Worm (Caenorhabditis elegans) whole organism, young adult: Measurements from ENCODE around the gene T05C1.1.
A peak's percentile ranks its signal among the peaks of the same experiment; 100 is the strongest.

ENCODE experiments used
- B0019.2 ChIP-seq: fragments of 200-800 bp; sonication (Bioruptor generic); conservative IDR thresholded peaks from 2 replicates; pipeline ENCODE4 v1.3.6; 2022; ENCODE audit warnings: missing genetic modification reagents, missing genetic modification characterization, missing compliant biosample characterization
- B0035.1 ChIP-seq: sonication (generic microtip); optimal IDR thresholded peaks from 2 replicates; lab custom pipeline; 2016; ENCODE audit warnings: missing genetic modification characterization, mild to moderate bottlenecking, missing compliant biosample characterization, missing genotype, missing genetic modification reagents
- B0261.1 ChIP-seq: sonication (generic microtip); optimal IDR thresholded peaks from 2 replicates; lab custom pipeline; 2016; ENCODE audit warnings: mild to moderate bottlenecking, missing genetic modification characterization, moderate library complexity, missing compliant biosample characterization
- D2030.7 ChIP-seq: fragments of 200-800 bp; sonication (Bioruptor generic); IDR thresholded peaks from 2 replicates; pipeline ENCODE4 v1.3.6; 2022; ENCODE audit warnings: missing genetic modification reagents, missing genetic modification characterization, missing compliant biosample characterization
- F22D6.2 ChIP-seq: sonication (generic microtip); optimal IDR thresholded peaks from 2 replicates; lab custom pipeline; 2016; ENCODE audit warnings: mild to moderate bottlenecking, missing genetic modification characterization, missing compliant biosample characterization
- F23B12.7 ChIP-seq: sonication (generic microtip); optimal IDR thresholded peaks from 2 replicates; lab custom pipeline; 2017; ENCODE audit warnings: missing genetic modification characterization, mild to moderate bottlenecking, missing compliant biosample characterization, antibody characterized with exemption, moderate library complexity; ENCODE audit not compliant: insufficient read depth
- F33H1.4 ChIP-seq: fragments of 200-800 bp; sonication (Bioruptor generic); IDR thresholded peaks from 2 replicates; pipeline ENCODE4 v1.3.6; 2022; ENCODE audit warnings: missing genetic modification reagents, missing genetic modification characterization, missing compliant biosample characterization
- K11D2.4 ChIP-seq: fragments of 200-800 bp; sonication (Bioruptor generic); IDR thresholded peaks from 2 replicates; pipeline ENCODE4 v1.3.6; 2022; ENCODE audit warnings: missing genetic modification reagents, missing genetic modification characterization, missing compliant biosample characterization
- T26A5.8 ChIP-seq: sonication (generic microtip); optimal IDR thresholded peaks from 2 replicates; lab custom pipeline; 2016; ENCODE audit warnings: missing genetic modification characterization, missing compliant biosample characterization
- Y79H2A.3 ChIP-seq: fragments of 200-800 bp; sonication (Bioruptor generic); conservative IDR thresholded peaks from 2 replicates; pipeline ENCODE4 v1.3.6; 2022; ENCODE audit warnings: missing genetic modification reagents, missing genetic modification characterization, missing compliant biosample characterization
- Y95B8A.8 ChIP-seq: fragments of 200-800 bp; sonication (Bioruptor generic); IDR thresholded peaks from 2 replicates; pipeline ENCODE4 v1.3.6; 2022; ENCODE audit warnings: missing genetic modification reagents, missing genetic modification characterization, missing compliant biosample characterization
- ZK185.1 ChIP-seq: sonication (generic microtip); optimal IDR thresholded peaks from 2 replicates; lab custom pipeline; 2016; ENCODE audit warnings: mild to moderate bottlenecking, missing genetic modification characterization, missing compliant biosample characterization; ENCODE audit not compliant: poor library complexity, severe bottlenecking
- aptf-2 ChIP-seq: fragments of 200-800 bp; sonication (Bioruptor generic); conservative IDR thresholded peaks from 2 replicates; pipeline ENCODE4 v1.3.6; 2022; ENCODE audit warnings: missing genetic modification reagents, missing genetic modification characterization, missing compliant biosample characterization
- athp-1 ChIP-seq: sonication (generic microtip); optimal IDR thresholded peaks from 2 replicates; lab custom pipeline; 2017; ENCODE audit warnings: mild to moderate bottlenecking, missing genetic modification characterization, missing compliant biosample characterization
- attf-3 ChIP-seq: fragments of 200-800 bp; sonication (Bioruptor generic); conservative IDR thresholded peaks from 2 replicates; pipeline ENCODE4 v1.3.6; 2022; ENCODE audit warnings: missing genetic modification reagents, missing genetic modification characterization, missing compliant biosample characterization
- attf-5 ChIP-seq: fragments of 200-800 bp; sonication (Bioruptor generic); optimal IDR thresholded peaks from 2 replicates; lab custom pipeline; 2018; ENCODE audit warnings: mild to moderate bottlenecking, missing genetic modification characterization, missing compliant biosample characterization
- attf-6 ChIP-seq: fragments of 200-800 bp; sonication (Bioruptor generic); IDR thresholded peaks from 2 replicates; pipeline ENCODE4 v1.3.6; 2022; ENCODE audit warnings: missing genetic modification reagents, missing genetic modification characterization, missing compliant biosample characterization
- bed-1 ChIP-seq: fragments of 200-800 bp; sonication (Bioruptor generic); IDR thresholded peaks from 2 replicates; pipeline ENCODE4 v1.3.6; 2022; ENCODE audit warnings: missing genetic modification reagents, missing genetic modification characterization, missing compliant biosample characterization
- ceh-91 ChIP-seq: fragments of 200-800 bp; sonication (Bioruptor generic); IDR thresholded peaks from 2 replicates; pipeline ENCODE4 v1.3.6; 2022; ENCODE audit warnings: missing genetic modification reagents, missing genetic modification characterization, missing compliant biosample characterization
- dox-1 ChIP-seq: fragments of 200-800 bp; sonication (Bioruptor generic); IDR thresholded peaks from 2 replicates; pipeline ENCODE4 v1.3.6; 2022; ENCODE audit warnings: missing genetic modification reagents, missing genetic modification characterization, missing compliant biosample characterization
- efl-1 ChIP-seq: fragments of 150-350 bp; optimal IDR thresholded peaks from 2 replicates; lab custom pipeline; 2014; ENCODE audit warnings: missing biosample characterization, missing genetic modification reagents, missing genetic modification characterization
- ets-4 ChIP-seq: fragments of 200-800 bp; sonication (Bioruptor generic); optimal IDR thresholded peaks from 2 replicates; lab custom pipeline; 2018; ENCODE audit warnings: mild to moderate bottlenecking, missing genetic modification characterization, missing compliant biosample characterization
- fkh-3 ChIP-seq: sonication (generic microtip); optimal IDR thresholded peaks from 2 replicates; lab custom pipeline; 2016; ENCODE audit warnings: mild to moderate bottlenecking, missing genetic modification characterization, missing compliant biosample characterization
- lin-26 ChIP-seq: fragments of 200-800 bp; sonication (Bioruptor generic); IDR thresholded peaks from 2 replicates; pipeline ENCODE4 v1.3.6; 2022; ENCODE audit warnings: missing genetic modification reagents, missing genetic modification characterization, missing compliant biosample characterization
- madf-10 ChIP-seq: sonication (generic microtip); optimal IDR thresholded peaks from 2 replicates; lab custom pipeline; 2016; ENCODE audit warnings: mild to moderate bottlenecking, missing genetic modification characterization, missing compliant biosample characterization
- madf-3 ChIP-seq: fragments of 200-800 bp; sonication (Bioruptor generic); IDR thresholded peaks from 2 replicates; pipeline ENCODE4 v1.3.6; 2022; ENCODE audit warnings: missing genetic modification reagents, missing genetic modification characterization, missing compliant biosample characterization
- madf-6 ChIP-seq: fragments of 200-800 bp; sonication (Bioruptor generic); IDR thresholded peaks from 2 replicates; pipeline ENCODE4 v1.3.6; 2022; ENCODE audit warnings: missing genetic modification reagents, missing genetic modification characterization, missing compliant biosample characterization
- madf-8 ChIP-seq: fragments of 200-800 bp; sonication (Bioruptor generic); conservative IDR thresholded peaks from 2 replicates; pipeline ENCODE4 v1.3.6; 2022; ENCODE audit warnings: missing genetic modification reagents, missing genetic modification characterization, missing compliant biosample characterization
- mel-28 ChIP-seq: sonication (generic microtip); optimal IDR thresholded peaks from 2 replicates; lab custom pipeline; 2016; ENCODE audit warnings: borderline replicate concordance, mild to moderate bottlenecking, missing genetic modification characterization, missing compliant biosample characterization
- mxl-1 ChIP-seq: sonication (generic microtip); optimal IDR thresholded peaks from 2 replicates; lab custom pipeline; 2016; ENCODE audit warnings: missing genetic modification characterization, missing compliant biosample characterization
- nhr-27 ChIP-seq: fragments of 200-800 bp; sonication (Bioruptor generic); optimal IDR thresholded peaks from 2 replicates; lab custom pipeline; 2018; ENCODE audit warnings: mild to moderate bottlenecking, missing genetic modification characterization, moderate library complexity, missing compliant biosample characterization
- nhr-80 ChIP-seq: sonication (generic microtip); optimal IDR thresholded peaks from 2 replicates; lab custom pipeline; 2016; ENCODE audit warnings: missing genetic modification characterization, missing compliant biosample characterization
- nhr-90 ChIP-seq: sonication (generic microtip); optimal IDR thresholded peaks from 2 replicates; lab custom pipeline; 2016; ENCODE audit warnings: missing genotype, mild to moderate bottlenecking, missing genetic modification characterization, missing compliant biosample characterization
- pha-4 ChIP-seq: fragments of 150-350 bp; sonication (generic microtip); optimal IDR thresholded peaks from 2 replicates; lab custom pipeline; 2014; ENCODE audit warnings: missing biosample characterization, missing genetic modification reagents, missing genetic modification characterization
- rpc-1 ChIP-seq, 2 experiments: fragments of 150-350 bp in 1 of 2; sonication (generic microtip) in 1 of 2; optimal IDR thresholded peaks; 2 replicates each; lab custom pipeline; 2014 to 2018; ENCODE audit warnings: missing biosample characterization in 1 of 2, missing genetic modification characterization in 1 of 2, missing genetic modification reagents in 1 of 2, missing genotype in 1 of 2
- snpc-1.3 ChIP-seq: sonication (generic microtip); optimal IDR thresholded peaks from 2 replicates; lab custom pipeline; 2017; ENCODE audit warnings: missing genetic modification characterization, mild to moderate bottlenecking, missing compliant biosample characterization, antibody characterized with exemption, moderate library complexity, missing genotype, missing genetic modification reagents; ENCODE audit not compliant: insufficient read depth
- snpc-4 ChIP-seq, 5 experiments: fragments of 150-350 bp in 1 of 5; sonication (generic microtip) in 4 of 5; optimal IDR thresholded peaks; 2 replicates each; lab custom pipeline; 2014 to 2018; ENCODE audit warnings: missing genetic modification characterization in 5 of 5, missing biosample characterization in 3 of 5, antibody characterized with exemption in 2 of 5, mild to moderate bottlenecking in 2 of 5, missing compliant biosample characterization in 2 of 5, missing genotype in 2 of 5, moderate library complexity in 2 of 5, missing genetic modification reagents in 1 of 5
- somi-1 ChIP-seq: fragments of 200-800 bp; sonication (Bioruptor generic); optimal IDR thresholded peaks from 2 replicates; lab custom pipeline; 2018; ENCODE audit warnings: mild to moderate bottlenecking, missing genetic modification characterization, missing compliant biosample characterization
- tbx-9 ChIP-seq: sonication (generic microtip); optimal IDR thresholded peaks from 2 replicates; lab custom pipeline; 2016; ENCODE audit warnings: borderline replicate concordance, missing genetic modification characterization, inconsistent platforms, missing compliant biosample characterization
- unc-130 ChIP-seq: sonication (generic microtip); optimal IDR thresholded peaks from 2 replicates; lab custom pipeline; 2016; ENCODE audit warnings: missing genetic modification reagents, missing genetic modification characterization, missing compliant biosample characterization
- xnd-1 ChIP-seq: sonication (generic microtip); optimal IDR thresholded peaks from 2 replicates; lab custom pipeline; 2016; ENCODE audit warnings: missing genotype, missing genetic modification reagents, missing genetic modification characterization, missing compliant biosample characterization
- ztf-18 ChIP-seq: sonication (generic microtip); optimal IDR thresholded peaks from 2 replicates; lab custom pipeline; 2016; ENCODE audit warnings: missing genotype, mild to moderate bottlenecking, missing genetic modification characterization, missing compliant biosample characterization
- ztf-25 ChIP-seq: fragments of 200-800 bp; sonication (Bioruptor generic); IDR thresholded peaks from 2 replicates; pipeline ENCODE4 v1.3.6; 2022; ENCODE audit warnings: missing genetic modification reagents, missing genetic modification characterization, missing compliant biosample characterization

Gene T05C1.1

ce11 chrII:4460297-4460696 lies 18.1 kb upstream of the T05C1.1 start (continued):
- TF ChIP-seq attf-5 (GFP tag; lab: Kevin White, UChicago) (no peak), B0261.1 (tag; lab: Kevin White, UChicago) (no peak), attf-3 (no peak), nhr-80 (no peak), somi-1 (GFP tag; lab: Kevin White, UChicago) (no peak), F22D6.2 (no peak), pha-4 (tag; lab: Kevin White, UChicago) (no peak), lin-26 (GFP tag; lab: Robert Waterston, UW) (no peak), madf-10 (tag; lab: Kevin White, UChicago) (no peak), ZK185.1 (tag; lab: Kevin White, UChicago) (no peak), aptf-2 (GFP tag; lab: Robert Waterston, UW) (no peak), D2030.7 (GFP tag; lab: Robert Waterston, UW) (peak; percentile 43; the same call in 1 of the 2 replicates), F23B12.7 (tag; lab: Kevin White, UChicago) (no peak), xnd-1 (tag; lab: Kevin White, UChicago) (peak; percentile 93), madf-8 (GFP tag; lab: Robert Waterston, UW) (peak; percentile 73), bed-1 (GFP tag; lab: Robert Waterston, UW) (no peak), Y95B8A.8 (GFP tag; lab: Robert Waterston, UW) (no peak), madf-6 (peak; percentile 90), attf-6 (GFP tag; lab: Robert Waterston, UW) (no peak), ets-4 (GFP tag; lab: Kevin White, UChicago) (no peak), Y79H2A.3 (GFP tag; lab: Robert Waterston, UW) (no peak), snpc-1.3 (tag; lab: Kevin White, UChicago) (no peak), B0019.2 (no peak), unc-130 (GFP tag; lab: Kevin White, UChicago) (no peak), tbx-9 (tag; lab: Kevin White, UChicago) (no peak), mel-28 (tag; lab: Kevin White, UChicago) (no peak), athp-1 (tag; lab: Kevin White, UChicago) (no peak), ztf-18 (tag; lab: Kevin White, UChicago) (no peak), snpc-4 (GFP tag; optimal IDR thresholded peaks at IDR 0.05; lab: Kevin White, UChicago) (no peak), snpc-4 (tag; optimal IDR thresholded peaks at IDR 0.05; lab: Kevin White, UChicago) (no peak), ceh-91 (GFP tag; lab: Robert Waterston, UW) (peak; percentile 56), rpc-1 (optimal IDR thresholded peaks at IDR 0.05; lab: Kevin White, UChicago) (no peak), rpc-1 (tag; optimal IDR thresholded peaks at IDR 0.05; lab: Kevin White, UChicago) (no peak), madf-3 (no peak), ztf-25 (no peak), dox-1 (GFP tag; lab: Robert Waterston, UW) (peak; percentile 39; the same call in 1 of the 2 replicates)
- TF ChIP-seq, all 124 proteins: peak for 10

DNA sequence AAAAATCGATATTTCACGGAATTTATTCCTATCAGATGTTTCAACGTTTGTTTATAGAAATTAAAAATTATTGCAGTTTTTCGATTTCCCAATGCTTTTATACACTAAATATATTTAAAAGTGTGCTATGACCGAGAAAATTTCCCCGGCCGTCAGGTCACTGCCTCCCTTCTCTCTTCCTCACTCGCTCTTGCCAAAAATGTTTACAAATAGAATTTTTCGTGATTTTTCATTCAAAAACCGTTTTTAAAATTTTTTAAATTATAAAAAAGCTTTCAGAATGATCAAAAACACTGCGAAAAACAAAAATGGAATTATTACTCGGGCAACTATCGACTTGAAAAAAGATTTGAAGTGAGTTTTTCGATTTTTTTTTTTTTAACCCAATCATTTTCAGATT lies 17.6 kb upstream of the T05C1.1 start, which contains the start of the genes T12C9.7 and vps-18:
Gene T12C9.7 (minus strand): TSS at position 101 of the 400 bp plus-strand sequence.
Gene vps-18 (plus strand): TSS at position 280 of the 400 bp plus-strand sequence.
- no peak for TF ChIP-seq snpc-4 (GFP tag; optimal IDR thresholded peaks at IDR 0.05; lab: Kevin White, UChicago)
- TF ChIP-seq snpc-4 (tag; optimal IDR thresholded peaks at IDR 0.05; lab: Kevin White, UChicago) = no peak
- no peak for TF ChIP-seq F22D6.2
- TF ChIP-seq nhr-90 = no peak
- no peak for TF ChIP-seq fkh-3
- TF ChIP-seq mxl-1 = no peak
- no peak for TF ChIP-seq ceh-91 (GFP tag; lab: Robert Waterston, UW)
- no peak for TF ChIP-seq F33H1.4 (GFP tag; lab: Robert Waterston, UW)
- TF ChIP-seq mel-28 (tag; lab: Kevin White, UChicago) = no peak
- no peak for TF ChIP-seq ets-4 (GFP tag; lab: Kevin White, UChicago)
- TF ChIP-seq B0035.1 (tag; lab: Kevin White, UChicago) = no peak
- no peak for TF ChIP-seq T26A5.8 (tag; lab: Kevin White, UChicago)
- no peak for TF ChIP-seq xnd-1 (tag; lab: Kevin White, UChicago)
- TF ChIP-seq Y95B8A.8 (GFP tag; lab: Robert Waterston, UW) = no peak
- no peak for TF ChIP-seq K11D2.4 (GFP tag; lab: Robert Waterston, UW)
- no peak for TF ChIP-seq nhr-27 (tag; lab: Kevin White, UChicago)
- TF ChIP-seq efl-1 (GFP tag; lab: Kevin White, UChicago) = no peak
- no peak for TF ChIP-seq F23B12.7 (tag; lab: Kevin White, UChicago)
- TF ChIP-seq snpc-1.3 (tag; lab: Kevin White, UChicago) = no peak
